Worm (Caenorhabditis elegans): ENCODE data around the gene coq-2.

- TF ChIP-seq mec-3 (tag; optimal IDR thresholded peaks at IDR 0.05; ENCODE audit: borderline replicate concordance) (no peak), fkh-10 (GFP tag; optimal IDR thresholded peaks at IDR 0.05) (no peak), tbx-2 (tag; optimal IDR thresholded peaks at IDR 0.05) (no peak), unc-55 (GFP tag; optimal IDR thresholded peaks at IDR 0.05) (no peak), ama-1 (optimal IDR thresholded peaks at IDR 0.05) (no peak), ceh-14 (tag; optimal IDR thresholded peaks at IDR 0.05) (no peak), nhr-11 (tag; optimal IDR thresholded peaks at IDR 0.05) (no peak), T23F11.4 (GFP tag; optimal IDR thresholded peaks at IDR 0.05) (no peak), C38D4.7 (GFP tag; optimal IDR thresholded peaks at IDR 0.05) (no peak), gmeb-2 (tag; optimal IDR thresholded peaks at IDR 0.05) (no peak), pag-3 (tag; optimal IDR thresholded peaks at IDR 0.05; ENCODE audit: borderline replicate concordance) (no peak), ets-4 (tag; optimal IDR thresholded peaks at IDR 0.05) (no peak)
Measured at ce11 chrIII:6953373-6953772, 17.6 kb downstream of the coq-2 start.

All from whole organism, late embryonic.